Fruit fly (Drosophila melanogaster): ENCODE measurements around the gene CG42266.

The CG42266 gene

DNA sequence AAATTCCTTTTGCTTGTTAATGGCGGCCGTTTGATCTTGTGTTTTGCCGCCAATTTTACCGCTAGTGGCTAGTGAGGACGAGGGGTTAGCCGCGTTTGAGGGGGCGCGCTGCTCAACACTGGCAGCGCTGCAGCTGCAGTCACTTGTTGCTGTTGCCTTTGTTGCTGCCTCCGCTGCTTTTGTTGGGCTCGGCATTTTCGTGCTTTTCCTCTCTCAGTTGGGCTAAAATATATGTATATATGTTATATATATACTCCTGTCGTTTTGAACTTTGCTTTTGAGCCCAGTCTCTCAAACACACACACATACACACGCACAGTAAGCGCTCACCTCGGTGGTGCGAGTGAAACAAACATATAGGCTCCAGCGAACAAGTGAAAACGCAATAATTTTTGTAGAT is 15.3 kb downstream of the CG42266 start (continued):
- TF ChIP-seq vvl (GFP tag; IDR thresholded peaks at IDR 0.05) (peak; percentile 24; the same call in 1 of the 2 replicates), Dip2 (GFP tag; IDR thresholded peaks at IDR 0.05) (no peak), E2f1 (GFP tag; IDR thresholded peaks at IDR 0.05) (peak; percentile 63; the same call in 1 of the 2 replicates), mirr (GFP tag; optimal IDR thresholded peaks at IDR 0.05) (peak; percentile 1), gcm (GFP tag; optimal IDR thresholded peaks at IDR 0.05) (no peak), Adf1 (GFP tag; IDR thresholded peaks at IDR 0.05) (peak; percentile 53), CG2116 (GFP tag; optimal IDR thresholded peaks at IDR 0.05) (no peak), CG3838 (GFP tag; optimal IDR thresholded peaks at IDR 0.05) (no peak), Ets65A (GFP tag) (no peak), ci (GFP tag; IDR thresholded peaks at IDR 0.05) (peak; percentile 72; the same call in 2 of the 3 replicates), crol (GFP tag; IDR thresholded peaks at IDR 0.05) (peak; percentile 93), CG4282 (GFP tag; optimal IDR thresholded peaks at IDR 0.05) (no peak), HLH3B (GFP tag; IDR thresholded peaks at IDR 0.05) (peak; percentile 7; the same call in 1 of the 2 replicates), CG3065 (GFP tag; optimal IDR thresholded peaks at IDR 0.05) (no peak), CG34422 (GFP tag; IDR thresholded peaks at IDR 0.05) (peak; percentile 70; the same call in 2 of the 3 replicates), CG7928 (GFP tag; optimal IDR thresholded peaks at IDR 0.05) (no peak), CG7372 (GFP tag; IDR thresholded peaks at IDR 0.05) (no peak), kah (GFP tag; optimal IDR thresholded peaks at IDR 0.05) (peak; percentile 98), Blimp-1 (GFP tag; optimal IDR thresholded peaks at IDR 0.05) (peak; percentile 10), Ptx1 (GFP tag; IDR thresholded peaks at IDR 0.05) (no peak), CG11696 (GFP tag; IDR thresholded peaks at IDR 0.05) (0 out of 2 replicates have a peak, but pooled peaks have one; percentile 28), CG6765 (GFP tag; optimal IDR thresholded peaks at IDR 0.05) (peak; percentile 9), insv (GFP tag; optimal IDR thresholded peaks at IDR 0.05) (no peak), tup (GFP tag; optimal IDR thresholded peaks at IDR 0.05) (peak; percentile 4), ranshi (GFP tag; IDR thresholded peaks at IDR 0.05) (0 out of 2 replicates have a peak, but pooled peaks have one; percentile 10), maf-S (GFP tag; optimal IDR thresholded peaks at IDR 0.05) (no peak), CG10431 (GFP tag; optimal IDR thresholded peaks at IDR 0.05) (peak; percentile 15), oc (tag; optimal IDR thresholded peaks at IDR 0.05) (peak; percentile 19), ATbp (GFP tag; optimal IDR thresholded peaks at IDR 0.05) (peak; percentile 5), Hsf (GFP tag; optimal IDR thresholded peaks at IDR 0.05) (no peak), CG16815 (GFP tag; optimal IDR thresholded peaks at IDR 0.05) (no peak), YL-1 (GFP tag; optimal IDR thresholded peaks at IDR 0.05) (peak; percentile 33), CG6813 (GFP tag; optimal IDR thresholded peaks at IDR 0.05) (no peak)

DNA sequence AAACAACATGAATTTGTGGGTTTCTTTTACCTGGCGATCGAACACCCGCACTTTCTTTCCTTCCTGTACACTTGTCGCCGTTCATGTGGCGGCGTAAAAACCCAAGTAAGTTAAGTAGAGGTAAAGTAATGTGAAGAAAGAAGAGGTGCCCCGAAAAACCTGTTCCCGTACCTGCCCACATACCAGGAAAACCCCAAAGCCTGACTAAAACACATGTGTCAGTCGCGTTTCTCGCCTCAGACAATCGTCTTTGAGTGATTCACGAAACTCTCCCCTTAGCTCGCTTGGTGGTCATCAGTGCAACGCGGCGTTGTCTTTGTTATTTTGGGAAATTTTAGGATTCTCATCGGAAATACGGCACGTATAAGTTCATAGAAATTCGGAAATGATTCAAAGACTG is 16.6 kb downstream of the CG42266 start:
- no peak for TF ChIP-seq CG11398 (GFP tag; optimal IDR thresholded peaks at IDR 0.05)
- TF ChIP-seq da (GFP tag; optimal IDR thresholded peaks at IDR 0.05): no peak
- no peak for TF ChIP-seq Blimp-1 (GFP tag; optimal IDR thresholded peaks at IDR 0.05)
- peak; percentile 73 for TF ChIP-seq pros (GFP tag; optimal IDR thresholded peaks at IDR 0.05)
- peak; percentile 17 for TF ChIP-seq CG17829 (tag; optimal IDR thresholded peaks at IDR 0.05)
- TF ChIP-seq twi (tag; optimal IDR thresholded peaks at IDR 0.05): peak; percentile 69
- peak; percentile 38 for TF ChIP-seq Med (GFP tag)
- TF ChIP-seq Neu2 (GFP tag; optimal IDR thresholded peaks at IDR 0.05; ENCODE audit: borderline replicate concordance): peak; percentile 89
- peak; percentile 66 for TF ChIP-seq kni (GFP tag; optimal IDR thresholded peaks at IDR 0.05)
- TF ChIP-seq sd (tag; optimal IDR thresholded peaks at IDR 0.05): peak; percentile 40
- TF ChIP-seq tll (GFP tag; optimal IDR thresholded peaks at IDR 0.05): peak in 1 of 2 experiments; percentile 86
- TF ChIP-seq Ravus (GFP tag; IDR thresholded peaks at IDR 0.05): no peak
- TF ChIP-seq seq (GFP tag; IDR thresholded peaks at IDR 0.05): no peak
- TF ChIP-seq CG2199 (GFP tag; IDR thresholded peaks at IDR 0.05): peak; percentile 58; the same call in 2 of the 3 replicates

All from whole organism, embryonic.